Worm (Caenorhabditis elegans): ENCODE measurements around the gene ZC239.20.

ZC239.20 gene

ce11 chrII:3170089-3170488 lies 36.2 kb downstream of the ZC239.20 start, which contains the start of gene fbxc-55:
fbxc-55 (minus strand) TSS chrII:3170189.
- TF ChIP-seq unc-55 (GFP tag; optimal IDR thresholded peaks at IDR 0.05) (no peak), nhr-6 (tag; optimal IDR thresholded peaks at IDR 0.05) (no peak), lin-13 (GFP tag; optimal IDR thresholded peaks at IDR 0.05) (no peak), nhr-237 (tag; optimal IDR thresholded peaks at IDR 0.05) (no peak), nhr-129 (tag; optimal IDR thresholded peaks at IDR 0.05) (no peak), ztf-1 (GFP tag; conservative IDR thresholded peaks at IDR 0.05) (no peak), egl-27 (tag; optimal IDR thresholded peaks at IDR 0.05) (no peak), sma-9 (GFP tag; optimal IDR thresholded peaks at IDR 0.05) (no peak), sma-9 (tag; optimal IDR thresholded peaks at IDR 0.05) (no peak), ceh-16 (tag; optimal IDR thresholded peaks at IDR 0.05) (no peak)

ce11 chrII:3158985-3159384 lies 47.3 kb downstream of the ZC239.20 start, which contains the start of gene sri-34:
sri-34 (minus strand) TSS chrII:3159085.
- TF ChIP-seq F13H6.1 (tag; optimal IDR thresholded peaks at IDR 0.05) (no peak), ztf-4 (tag; optimal IDR thresholded peaks at IDR 0.05) (no peak), dmd-4 (tag; optimal IDR thresholded peaks at IDR 0.05) (no peak), elt-3 (tag; optimal IDR thresholded peaks at IDR 0.05) (no peak), nhr-129 (tag; optimal IDR thresholded peaks at IDR 0.05) (no peak), ztf-1 (GFP tag; conservative IDR thresholded peaks at IDR 0.05) (no peak), R02D3.7 (tag; optimal IDR thresholded peaks at IDR 0.05) (no peak), nhr-6 (tag; optimal IDR thresholded peaks at IDR 0.05) (no peak), snpc-4 (tag; optimal IDR thresholded peaks at IDR 0.05) (no peak), nhr-23 (tag; optimal IDR thresholded peaks at IDR 0.05) (no peak), ztf-11 (tag; optimal IDR thresholded peaks at IDR 0.05) (no peak), nhr-77 (tag; optimal IDR thresholded peaks at IDR 0.05) (no peak), mab-5 (tag; optimal IDR thresholded peaks at IDR 0.05) (no peak), ceh-82 (tag; optimal IDR thresholded peaks at IDR 0.05) (no peak), nhr-25 (tag; optimal IDR thresholded peaks at IDR 0.05) (no peak), unc-62 (GFP tag; optimal IDR thresholded peaks at IDR 0.05) (no peak)

- TF ChIP-seq crh-2 (tag; optimal IDR thresholded peaks at IDR 0.05) (no peak), ceh-16 (tag; optimal IDR thresholded peaks at IDR 0.05) (no peak), gmeb-1 (tag; optimal IDR thresholded peaks at IDR 0.05) (no peak), C34F6.9 (tag; optimal IDR thresholded peaks at IDR 0.05) (no peak), ztf-1 (GFP tag; conservative IDR thresholded peaks at IDR 0.05) (no peak), nhr-21 (tag; optimal IDR thresholded peaks at IDR 0.05) (peak; percentile 5)
These were observed 49.6 kb downstream of the ZC239.20 start, which contains the start of gene sri-33 for ce11 chrII:3156749-3157148. sri-33 (minus strand) TSS chrII:3156849.
